Fruit fly (Drosophila melanogaster): ENCODE results near the gene Grik.

Gene Grik

DNA sequence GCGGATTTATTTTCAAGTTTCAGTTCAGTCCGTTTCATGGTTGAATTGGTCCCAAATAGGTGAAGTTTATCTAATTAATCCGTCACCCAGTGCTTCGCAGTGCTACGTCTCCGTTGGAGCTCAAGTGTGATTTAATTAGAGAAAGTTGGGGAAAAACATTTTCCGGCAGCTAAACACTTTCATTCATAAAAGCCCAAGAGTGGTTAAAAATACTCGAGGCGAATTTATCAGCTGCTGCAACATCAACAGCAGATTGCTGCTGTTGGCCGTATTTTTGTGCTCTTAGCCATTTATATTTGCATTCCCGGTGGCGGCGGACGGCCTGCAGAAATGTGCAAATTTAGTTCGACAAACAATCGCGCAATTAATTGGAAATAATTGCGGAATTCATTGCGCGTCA, at the start of gene Grik:
Gene Grik, plus strand, starts transcription at position 301 of the 400 bp plus-strand sequence.
- TF ChIP-seq Rel (GFP tag; optimal IDR thresholded peaks at IDR 0.05) (no peak), Rel (tag; optimal IDR thresholded peaks at IDR 0.05) (no peak), h (GFP tag; optimal IDR thresholded peaks at IDR 0.05) (no peak), br (GFP tag; optimal IDR thresholded peaks at IDR 0.05) (no peak), dsf (GFP tag; optimal IDR thresholded peaks at IDR 0.05; ENCODE audit: borderline replicate concordance) (no peak), HLH106 (tag; optimal IDR thresholded peaks at IDR 0.05) (no peak), CrebA (GFP tag; optimal IDR thresholded peaks at IDR 0.05; ENCODE audit: borderline replicate concordance) (no peak), Hr78 (GFP tag; optimal IDR thresholded peaks at IDR 0.05) (no peak), Abd-B (GFP tag; optimal IDR thresholded peaks at IDR 0.05) (no peak), N (GFP tag; optimal IDR thresholded peaks at IDR 0.05) (no peak)

DNA sequence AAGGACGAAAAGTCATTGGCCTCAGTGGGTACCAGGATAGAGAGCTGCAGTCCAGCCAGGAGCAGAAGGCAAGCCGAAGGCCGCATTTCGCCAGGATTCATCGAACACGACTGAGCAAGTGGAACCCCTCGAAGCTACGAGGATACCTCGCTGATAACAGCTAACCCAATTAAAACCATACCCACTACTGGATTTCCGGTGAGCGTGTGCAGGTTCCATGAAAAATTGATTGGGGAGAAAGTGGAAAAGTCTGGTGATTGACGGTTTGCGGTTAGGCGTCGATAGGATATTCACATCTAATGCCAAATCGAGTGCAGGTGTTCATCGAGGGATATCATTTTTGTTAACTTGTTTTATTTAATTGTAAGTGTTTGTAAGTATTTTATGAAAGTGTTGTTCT, 41.9 kb upstream of the Grik start, which contains the start of gene Ir93a:
Gene Ir93a, minus strand, starts transcription at position 101 of the 400 bp plus-strand sequence.
- TF ChIP-seq pan (optimal IDR thresholded peaks at IDR 0.05) (no peak), Sp1 (GFP tag; optimal IDR thresholded peaks at IDR 0.05) (no peak), Dif (GFP tag; optimal IDR thresholded peaks at IDR 0.05; ENCODE audit: partially characterized antibody) (no peak), Mio (GFP tag; optimal IDR thresholded peaks at IDR 0.05) (no peak), CG32264 (GFP tag; optimal IDR thresholded peaks at IDR 0.05) (no peak), woc (GFP tag; optimal IDR thresholded peaks at IDR 0.05) (no peak), CrebA (GFP tag; optimal IDR thresholded peaks at IDR 0.05; ENCODE audit: borderline replicate concordance) (no peak), fru (GFP tag; optimal IDR thresholded peaks at IDR 0.05) (no peak), dl (GFP tag; optimal IDR thresholded peaks at IDR 0.05; ENCODE audit: insufficient read depth in 1 of 2, partially characterized antibody in 2 of 2) (no peak), N (GFP tag; optimal IDR thresholded peaks at IDR 0.05) (no peak), usp (GFP tag; optimal IDR thresholded peaks at IDR 0.05) (no peak), Rel (GFP tag; optimal IDR thresholded peaks at IDR 0.05) (no peak), Rel (tag; optimal IDR thresholded peaks at IDR 0.05) (no peak), dmrt93B (GFP tag; optimal IDR thresholded peaks at IDR 0.05) (no peak), CG9705 (GFP tag; optimal IDR thresholded peaks at IDR 0.05) (no peak), jim (GFP tag; optimal IDR thresholded peaks at IDR 0.05) (no peak), Abd-B (GFP tag; optimal IDR thresholded peaks at IDR 0.05) (no peak), OdsH (GFP tag; optimal IDR thresholded peaks at IDR 0.05) (no peak), rgr (GFP tag; optimal IDR thresholded peaks at IDR 0.05) (no peak), GATAd (GFP tag; optimal IDR thresholded peaks at IDR 0.05) (no peak), sv (GFP tag; optimal IDR thresholded peaks at IDR 0.05) (no peak)

DNA sequence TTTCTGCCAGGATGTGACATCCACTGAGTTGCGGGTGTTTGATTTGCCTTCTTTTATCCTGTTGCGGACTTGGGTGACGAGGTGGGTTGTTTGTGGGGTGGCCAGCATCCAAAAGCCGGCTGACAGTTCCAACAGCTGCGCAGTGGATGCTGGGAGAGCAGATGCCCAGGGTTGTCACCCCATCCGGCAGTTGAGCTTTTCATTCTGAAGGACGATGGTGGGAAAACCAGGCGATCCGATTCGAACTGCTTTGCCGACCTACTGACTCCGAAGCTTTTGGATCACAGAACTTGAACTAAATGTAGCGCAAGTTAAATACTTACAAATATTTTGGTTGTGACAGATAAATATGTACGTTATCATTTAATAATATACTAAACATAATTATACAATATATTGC, 35.6 kb upstream of the Grik start, which contains the start of gene KaiR1D:
Gene KaiR1D, minus strand, starts transcription at position 28 of the 400 bp plus-strand sequence.
- TF ChIP-seq Abd-B (GFP tag; optimal IDR thresholded peaks at IDR 0.05) (no peak), OdsH (GFP tag; optimal IDR thresholded peaks at IDR 0.05) (no peak), CG9705 (GFP tag; optimal IDR thresholded peaks at IDR 0.05) (no peak), CrebA (GFP tag; optimal IDR thresholded peaks at IDR 0.05; ENCODE audit: borderline replicate concordance) (no peak), Hnf4 (GFP tag; optimal IDR thresholded peaks at IDR 0.05) (no peak), Hr83 (GFP tag; optimal IDR thresholded peaks at IDR 0.05; ENCODE audit: poor library complexity, severe bottlenecking) (no peak), Vsx2 (GFP tag; optimal IDR thresholded peaks at IDR 0.05; ENCODE audit: partially characterized antibody) (no peak), woc (GFP tag; optimal IDR thresholded peaks at IDR 0.05) (no peak), br (GFP tag; optimal IDR thresholded peaks at IDR 0.05) (no peak), pan (optimal IDR thresholded peaks at IDR 0.05) (no peak), Dif (GFP tag; optimal IDR thresholded peaks at IDR 0.05; ENCODE audit: partially characterized antibody) (no peak)

DNA sequence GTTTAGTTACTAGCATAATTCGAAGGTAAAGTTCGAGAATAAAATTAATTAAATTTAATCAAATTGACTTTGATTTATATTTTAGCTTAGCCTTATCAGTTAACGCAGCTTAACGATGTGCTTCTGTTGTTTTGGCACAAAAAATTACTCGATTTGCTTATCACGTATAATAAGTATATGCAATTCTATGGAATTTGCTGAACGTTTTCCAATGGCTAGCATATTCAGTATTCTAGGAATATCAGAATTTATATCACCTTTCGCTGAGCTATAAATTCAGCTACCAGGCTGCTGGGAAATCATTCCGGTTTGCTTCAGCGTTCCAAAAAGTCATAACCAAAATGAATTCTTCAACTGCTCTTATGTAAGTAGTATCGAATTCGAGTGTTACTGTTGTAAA, 31.0 kb upstream of the Grik start, which contains the start of gene TotA:
Gene TotA, plus strand, starts transcription at position 301 of the 400 bp plus-strand sequence.
- TF ChIP-seq Abd-B (GFP tag; optimal IDR thresholded peaks at IDR 0.05) (no peak), sv (GFP tag; optimal IDR thresholded peaks at IDR 0.05) (no peak), foxo (GFP tag; optimal IDR thresholded peaks at IDR 0.05) (no peak), Hnf4 (GFP tag; optimal IDR thresholded peaks at IDR 0.05) (no peak), Myc (optimal IDR thresholded peaks at IDR 0.05) (no peak), rgr (GFP tag; optimal IDR thresholded peaks at IDR 0.05) (no peak)

DNA sequence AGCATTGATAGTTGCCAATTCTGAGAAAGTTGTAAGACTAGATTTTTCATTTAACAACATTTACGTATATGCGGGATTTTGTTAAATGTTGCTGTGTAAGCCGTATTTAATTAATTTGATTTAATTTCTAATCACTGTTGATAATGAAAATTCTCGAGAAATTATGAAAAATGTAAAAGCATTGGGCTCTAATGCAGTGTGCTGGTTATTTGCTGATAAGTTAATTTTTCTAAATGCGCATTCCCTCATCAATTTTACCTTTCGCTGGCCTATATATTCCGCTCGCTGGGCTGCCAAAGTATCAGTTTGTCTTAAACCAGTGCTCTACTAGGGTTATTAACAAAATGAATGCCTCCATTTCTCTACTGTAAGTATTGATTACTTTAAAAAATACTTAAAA, 29.1 kb upstream of the Grik start, which contains the start of gene TotC:
Gene TotC, plus strand, starts transcription at position 301 of the 400 bp plus-strand sequence.
- TF ChIP-seq CrebA (GFP tag; optimal IDR thresholded peaks at IDR 0.05; ENCODE audit: borderline replicate concordance) (no peak), N (GFP tag; optimal IDR thresholded peaks at IDR 0.05) (no peak), sv (GFP tag; optimal IDR thresholded peaks at IDR 0.05) (no peak), dl (GFP tag; optimal IDR thresholded peaks at IDR 0.05; ENCODE audit: insufficient read depth in 1 of 2, partially characterized antibody in 2 of 2) (no peak), Abd-B (GFP tag; optimal IDR thresholded peaks at IDR 0.05) (no peak), rgr (GFP tag; optimal IDR thresholded peaks at IDR 0.05) (no peak), tai (GFP tag; optimal IDR thresholded peaks at IDR 0.05) (no peak), br (GFP tag; optimal IDR thresholded peaks at IDR 0.05) (no peak), Mio (GFP tag; optimal IDR thresholded peaks at IDR 0.05) (no peak), brk (GFP tag; optimal IDR thresholded peaks at IDR 0.05) (no peak), dmrt93B (GFP tag; optimal IDR thresholded peaks at IDR 0.05) (no peak), usp (GFP tag; optimal IDR thresholded peaks at IDR 0.05) (no peak), dsf (GFP tag; optimal IDR thresholded peaks at IDR 0.05; ENCODE audit: borderline replicate concordance) (no peak), Dfd (GFP tag; optimal IDR thresholded peaks at IDR 0.05) (no peak), Hr83 (GFP tag; optimal IDR thresholded peaks at IDR 0.05; ENCODE audit: poor library complexity, severe bottlenecking) (no peak), Myc (optimal IDR thresholded peaks at IDR 0.05) (no peak), Jra (GFP tag; optimal IDR thresholded peaks at IDR 0.05) (no peak)
